Worm (Caenorhabditis elegans) whole organism, L4 larva: ENCODE measurements around the gene skpo-3.

Experiments used
- F10B5.3 ChIP-seq: sonication (generic microtip); optimal IDR thresholded peaks from 2 replicates; lab custom pipeline; 2016; ENCODE audit warnings: mild to moderate bottlenecking, missing genetic modification characterization, missing compliant biosample characterization
- F37D6.2 ChIP-seq: sonication (generic microtip); optimal IDR thresholded peaks from 2 replicates; lab custom pipeline; 2016; ENCODE audit warnings: mild to moderate bottlenecking, missing genetic modification characterization, missing compliant biosample characterization
- R02D3.7 ChIP-seq: fragments of 150-350 bp; sonication (generic microtip); optimal IDR thresholded peaks from 3 replicates; lab custom pipeline; 2014; ENCODE audit warnings: missing biosample characterization, missing genetic modification characterization
- Y48G9A.11 ChIP-seq: fragments of 200-800 bp; sonication (Bioruptor generic); IDR thresholded peaks from 2 replicates; pipeline ENCODE4 v1.3.6; 2022; ENCODE audit warnings: missing genetic modification reagents, missing genetic modification characterization, missing compliant biosample characterization
- Y5F2A.4 ChIP-seq: fragments of 200-800 bp; sonication (Bioruptor generic); optimal IDR thresholded peaks from 2 replicates; lab custom pipeline; 2018; ENCODE audit warnings: mild to moderate bottlenecking, missing genetic modification characterization, missing compliant biosample characterization
- Y75B8A.6 ChIP-seq: fragments of 200-800 bp; sonication (Bioruptor generic); IDR thresholded peaks from 2 replicates; pipeline ENCODE4 v1.3.6; 2022; ENCODE audit warnings: missing genetic modification reagents, missing genetic modification characterization, missing compliant biosample characterization
- ZK337.2 ChIP-seq: fragments of 200-800 bp; sonication (Bioruptor generic); IDR thresholded peaks from 2 replicates; pipeline ENCODE4 v1.3.6; 2022; ENCODE audit warnings: missing genetic modification reagents, missing genetic modification characterization, missing compliant biosample characterization
- aha-1 ChIP-seq: fragments of 150-350 bp; peaks from one replicate; lab custom pipeline; 2014; ENCODE audit warnings: missing biosample characterization, missing genetic modification characterization
- aly-2 ChIP-seq: sonication (generic microtip); optimal IDR thresholded peaks from 2 replicates; lab custom pipeline; 2018; ENCODE audit warnings: missing biosample characterization, missing genetic modification characterization
- arid-1 ChIP-seq: fragments of 200-800 bp; sonication (Bioruptor generic); conservative IDR thresholded peaks from 2 replicates; pipeline ENCODE4 v1.3.6; 2022; ENCODE audit warnings: missing genetic modification reagents, missing genetic modification characterization, missing compliant biosample characterization
- ceh-44 ChIP-seq: fragments of 200-800 bp; sonication (Bioruptor generic); IDR thresholded peaks from 2 replicates; pipeline ENCODE4 v1.3.6; 2022; ENCODE audit warnings: missing genetic modification reagents, missing genetic modification characterization, missing compliant biosample characterization
- ceh-62 ChIP-seq: sonication (generic microtip); optimal IDR thresholded peaks from 2 replicates; lab custom pipeline; 2017; ENCODE audit warnings: missing biosample characterization, missing genetic modification characterization
- cey-2 ChIP-seq: sonication (generic microtip); optimal IDR thresholded peaks from 3 replicates; lab custom pipeline; 2017; ENCODE audit warnings: missing genetic modification characterization, mild to moderate bottlenecking, missing compliant biosample characterization, antibody characterized with exemption, borderline replicate concordance; ENCODE audit not compliant: insufficient read depth
- daf-12 ChIP-seq: fragments of 150-350 bp; optimal IDR thresholded peaks from 2 replicates; lab custom pipeline; 2014; ENCODE audit warnings: missing biosample characterization, missing genetic modification reagents, missing genetic modification characterization
- daf-19 ChIP-seq: fragments of 200-800 bp; sonication (Bioruptor generic); conservative IDR thresholded peaks from 2 replicates; pipeline ENCODE4 v1.3.6; 2022; ENCODE audit warnings: missing genetic modification characterization, missing compliant biosample characterization
- daf-8 ChIP-seq: fragments of 200-800 bp; sonication (Bioruptor generic); IDR thresholded peaks from 2 replicates; pipeline ENCODE4 v1.3.6; 2022; ENCODE audit warnings: missing genetic modification characterization, missing compliant biosample characterization
- dmd-6 ChIP-seq: fragments of 200-800 bp; sonication (Bioruptor generic); IDR thresholded peaks from 2 replicates; pipeline ENCODE4 v1.3.6; 2022; ENCODE audit warnings: missing genetic modification reagents, missing genetic modification characterization, missing compliant biosample characterization
- dmd-8 ChIP-seq: fragments of 200-800 bp; sonication (Bioruptor generic); IDR thresholded peaks from 2 replicates; pipeline ENCODE4 v1.3.6; 2022; ENCODE audit warnings: missing genetic modification characterization, missing compliant biosample characterization
- duxl-1 ChIP-seq: sonication (generic microtip); optimal IDR thresholded peaks from 2 replicates; lab custom pipeline; 2016; ENCODE audit warnings: mild to moderate bottlenecking, missing genetic modification characterization, moderate library complexity, missing compliant biosample characterization; ENCODE audit not compliant: poor library complexity
- dve-1 ChIP-seq: sonication (generic microtip); optimal IDR thresholded peaks from 2 replicates; lab custom pipeline; 2017; ENCODE audit warnings: antibody characterized with exemption, mild to moderate bottlenecking, missing genetic modification characterization, missing compliant biosample characterization; ENCODE audit not compliant: insufficient read depth
- egl-43 ChIP-seq: fragments of 200-800 bp; sonication (Bioruptor generic); IDR thresholded peaks from 2 replicates; pipeline ENCODE4 v1.3.6; 2022; ENCODE audit warnings: missing genetic modification reagents, missing genetic modification characterization, missing compliant biosample characterization
- fkh-10 ChIP-seq: fragments of 150-350 bp; optimal IDR thresholded peaks from 2 replicates; lab custom pipeline; 2014; ENCODE audit warnings: missing biosample characterization, missing genetic modification reagents, missing genetic modification characterization
- fos-1 ChIP-seq: fragments of 150-350 bp; optimal IDR thresholded peaks from 2 replicates; lab custom pipeline; 2014; ENCODE audit warnings: missing biosample characterization, missing genetic modification characterization
- hif-1 ChIP-seq, 2 experiments: sonication (generic microtip); optimal IDR thresholded peaks; 2 replicates each; lab custom pipeline; 2016 to 2017; ENCODE audit warnings: missing compliant biosample characterization in 2 of 2, missing genetic modification characterization in 2 of 2, missing genetic modification reagents in 2 of 2, missing genotype in 2 of 2, mild to moderate bottlenecking in 1 of 2
- hlh-11 ChIP-seq: fragments of 200-800 bp; sonication (Bioruptor generic); optimal IDR thresholded peaks from 2 replicates; lab custom pipeline; 2018; ENCODE audit warnings: mild to moderate bottlenecking, missing genetic modification characterization, missing compliant biosample characterization
- jun-1 ChIP-seq: fragments of 150-350 bp; optimal IDR thresholded peaks from 2 replicates; lab custom pipeline; 2014; ENCODE audit warnings: missing biosample characterization, missing genetic modification reagents, missing genetic modification characterization
- lim-7 ChIP-seq: fragments of 200-800 bp; sonication (Bioruptor generic); IDR thresholded peaks from 2 replicates; pipeline ENCODE4 v1.3.6; 2022; ENCODE audit warnings: missing genetic modification characterization, missing compliant biosample characterization
- lin-1 ChIP-seq: fragments of 200-800 bp; sonication (Bioruptor generic); IDR thresholded peaks from 2 replicates; pipeline ENCODE4 v1.3.6; 2022; ENCODE audit warnings: missing genetic modification reagents, missing genetic modification characterization, missing compliant biosample characterization
- lin-15B ChIP-seq: fragments of 150-350 bp; sonication (generic microtip); optimal IDR thresholded peaks from 3 replicates; lab custom pipeline; 2014; ENCODE audit warnings: missing biosample characterization, missing genetic modification characterization
- lin-38 ChIP-seq: fragments of 200-800 bp; sonication (Bioruptor generic); IDR thresholded peaks from 2 replicates; pipeline ENCODE4 v1.3.6; 2022; ENCODE audit warnings: missing genetic modification reagents, missing genetic modification characterization, missing compliant biosample characterization
- lsy-2 ChIP-seq, 2 experiments: fragments of 150-350 bp in 1 of 2; sonication (generic microtip) in 1 of 2; optimal IDR thresholded peaks; 2 replicates each; lab custom pipeline; 2014 to 2017; ENCODE audit warnings: missing biosample characterization in 2 of 2, missing genetic modification characterization in 2 of 2
- madf-9 ChIP-seq: fragments of 200-800 bp; sonication (Bioruptor generic); conservative IDR thresholded peaks from 2 replicates; pipeline ENCODE4 v1.3.6; 2022; ENCODE audit warnings: missing genetic modification reagents, missing genetic modification characterization, missing compliant biosample characterization
- mep-1 ChIP-seq: fragments of 150-350 bp; sonication (generic microtip); optimal IDR thresholded peaks from 3 replicates; lab custom pipeline; 2014; ENCODE audit warnings: missing biosample characterization, missing genetic modification characterization
- mxl-3 ChIP-seq: fragments of 200-800 bp; sonication (Bioruptor generic); optimal IDR thresholded peaks from 2 replicates; lab custom pipeline; 2018; ENCODE audit warnings: mild to moderate bottlenecking, missing genetic modification characterization, missing compliant biosample characterization
- nhr-10 ChIP-seq: fragments of 150-350 bp; optimal IDR thresholded peaks from 2 replicates; lab custom pipeline; 2014; ENCODE audit warnings: missing biosample characterization, missing genetic modification characterization
- nhr-102 ChIP-seq: sonication (generic microtip); optimal IDR thresholded peaks from 2 replicates; lab custom pipeline; 2016; ENCODE audit warnings: mild to moderate bottlenecking, missing genetic modification characterization, moderate library complexity, missing compliant biosample characterization
- nhr-111 ChIP-seq: fragments of 200-800 bp; sonication (Bioruptor generic); optimal IDR thresholded peaks from 2 replicates; lab custom pipeline; 2018; ENCODE audit warnings: mild to moderate bottlenecking, missing genetic modification characterization, missing compliant biosample characterization
- nhr-42 ChIP-seq: fragments of 200-800 bp; sonication (Bioruptor generic); IDR thresholded peaks from 2 replicates; pipeline ENCODE4 v1.3.6; 2022; ENCODE audit warnings: missing genetic modification characterization, missing compliant biosample characterization
- nhr-48 ChIP-seq: sonication (generic microtip); optimal IDR thresholded peaks from 2 replicates; lab custom pipeline; 2016; ENCODE audit warnings: mild to moderate bottlenecking, missing genetic modification characterization, missing compliant biosample characterization
- nhr-6 ChIP-seq: fragments of 150-350 bp; optimal IDR thresholded peaks from 2 replicates; lab custom pipeline; 2014; ENCODE audit warnings: missing biosample characterization, missing genetic modification characterization
- nhr-77 ChIP-seq: fragments of 150-350 bp; optimal IDR thresholded peaks from 2 replicates; lab custom pipeline; 2014; ENCODE audit warnings: missing biosample characterization, missing genetic modification characterization
- pqm-1 ChIP-seq: sonication (generic microtip); optimal IDR thresholded peaks from 2 replicates; lab custom pipeline; 2017; ENCODE audit warnings: missing biosample characterization, missing genetic modification characterization
- saeg-2 ChIP-seq: fragments of 200-800 bp; sonication (Bioruptor generic); IDR thresholded peaks from 2 replicates; pipeline ENCODE4 v1.3.6; 2022; ENCODE audit warnings: missing genetic modification reagents, missing genetic modification characterization, missing compliant biosample characterization
- sdz-12 ChIP-seq: fragments of 200-800 bp; sonication (Bioruptor generic); optimal IDR thresholded peaks from 2 replicates; lab custom pipeline; 2018; ENCODE audit warnings: mild to moderate bottlenecking, missing genetic modification characterization, missing compliant biosample characterization
- set-16 ChIP-seq: fragments of 200-800 bp; sonication (Bioruptor generic); IDR thresholded peaks from 2 replicates; pipeline ENCODE4 v1.3.6; 2022; ENCODE audit warnings: missing genetic modification reagents, missing genetic modification characterization, missing compliant biosample characterization
- snpc-1.2 ChIP-seq: fragments of 200-800 bp; sonication (Bioruptor generic); IDR thresholded peaks from 2 replicates; pipeline ENCODE4 v1.3.6; 2022; ENCODE audit warnings: missing genetic modification reagents, missing genetic modification characterization, missing compliant biosample characterization
- spr-1 ChIP-seq: sonication (generic microtip); optimal IDR thresholded peaks from 2 replicates; lab custom pipeline; 2016; ENCODE audit warnings: mild to moderate bottlenecking, missing genetic modification characterization, missing compliant biosample characterization
- unc-130 ChIP-seq: sonication (generic microtip); optimal IDR thresholded peaks from 2 replicates; lab custom pipeline; 2016; ENCODE audit warnings: missing genetic modification reagents, missing genetic modification characterization, missing compliant biosample characterization
- unc-39 ChIP-seq: sonication (generic microtip); optimal IDR thresholded peaks from 2 replicates; lab custom pipeline; 2017; ENCODE audit warnings: missing biosample characterization, missing genetic modification characterization
- zfp-2 ChIP-seq: sonication (generic microtip); optimal IDR thresholded peaks from 2 replicates; lab custom pipeline; 2016; ENCODE audit warnings: mild to moderate bottlenecking, missing genetic modification characterization, missing compliant biosample characterization
- zfp-3 ChIP-seq: fragments of 200-800 bp; sonication (Bioruptor generic); conservative IDR thresholded peaks from 2 replicates; pipeline ENCODE4 v1.3.6; 2022; ENCODE audit warnings: missing genetic modification reagents, missing genetic modification characterization, missing compliant biosample characterization
- zip-11 ChIP-seq: fragments of 200-800 bp; sonication (Bioruptor generic); IDR thresholded peaks from 2 replicates; pipeline ENCODE4 v1.3.6; 2022; ENCODE audit warnings: missing genetic modification characterization, missing compliant biosample characterization

The skpo-3 gene

DNA sequence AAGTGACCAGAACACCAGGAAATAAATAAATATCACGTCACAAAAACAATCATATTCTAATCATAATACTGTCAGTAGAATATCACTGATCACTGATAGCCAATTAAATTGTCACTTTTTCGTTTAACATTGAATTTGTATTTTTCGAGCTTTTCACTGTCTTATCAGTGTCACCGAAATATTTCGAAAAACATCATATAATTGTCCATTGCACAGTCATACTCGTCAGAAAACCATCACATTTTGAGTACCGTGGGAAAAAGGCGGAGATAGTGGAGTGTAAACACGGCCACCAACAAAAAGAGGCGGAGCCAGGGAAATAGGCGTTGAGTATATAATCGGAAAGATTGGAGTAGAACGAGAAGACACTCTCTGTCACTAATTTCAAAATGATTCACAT, 31.6 kb downstream of the skpo-3 start (continued):
- no peak for TF ChIP-seq egl-43
- TF ChIP-seq pqm-1 (tag; lab: Kevin White, UChicago), result peak; percentile 9
- TF ChIP-seq aha-1 (tag; lab: Kevin White, UChicago), result no peak
- no peak for TF ChIP-seq nhr-42
- TF ChIP-seq daf-12 (tag; lab: Kevin White, UChicago), result no peak
- no peak for TF ChIP-seq jun-1 (tag; lab: Kevin White, UChicago)
- TF ChIP-seq ZK337.2 (GFP tag; lab: Robert Waterston, UW), result no peak
- no peak for TF ChIP-seq sdz-12 (GFP tag; lab: Kevin White, UChicago)
- peak; percentile 84 for TF ChIP-seq nhr-102 (tag; lab: Kevin White, UChicago)
- no peak for TF ChIP-seq daf-8
- TF ChIP-seq lin-1 (GFP tag; lab: Robert Waterston, UW), result no peak
- TF ChIP-seq saeg-2 (GFP tag; lab: Robert Waterston, UW), result no peak
- no peak for TF ChIP-seq mep-1 (tag; lab: Kevin White, UChicago)
- TF ChIP-seq cey-2, result no peak
- TF ChIP-seq zfp-2 (tag; lab: Kevin White, UChicago), result no peak
- no peak for TF ChIP-seq nhr-6 (tag; lab: Kevin White, UChicago)
- no peak for TF ChIP-seq aly-2 (tag; lab: Kevin White, UChicago)
- TF ChIP-seq set-16 (GFP tag; lab: Robert Waterston, UW), result no peak
- TF ChIP-seq nhr-77, result no peak
- peak; percentile 78 for TF ChIP-seq dve-1 (tag; lab: Kevin White, UChicago)
- no peak for TF ChIP-seq F10B5.3
- TF ChIP-seq mxl-3, result peak; percentile 14
- no peak for TF ChIP-seq lin-15B (tag; lab: Kevin White, UChicago)
- TF ChIP-seq unc-130, result no peak
- TF ChIP-seq madf-9, result no peak
- TF ChIP-seq dmd-6, result peak; percentile 81
- no peak for TF ChIP-seq fkh-10
- no peak for TF ChIP-seq duxl-1 (tag; lab: Kevin White, UChicago)
- no peak for TF ChIP-seq snpc-1.2 (GFP tag; lab: Robert Waterston, UW)
- no peak for TF ChIP-seq Y48G9A.11 (GFP tag; lab: Robert Waterston, UW)
- no peak for TF ChIP-seq zip-11 (GFP tag; lab: Robert Waterston, UW)
- TF ChIP-seq F37D6.2, result no peak
- TF ChIP-seq daf-19 (GFP tag; lab: Robert Waterston, UW), result no peak
- TF ChIP-seq unc-39, result no peak
- peak in 1 of 2 experiments; percentile 11 for TF ChIP-seq lsy-2 (tag; optimal IDR thresholded peaks at IDR 0.05; lab: Kevin White, UChicago)
- TF ChIP-seq dmd-8 (GFP tag; lab: Robert Waterston, UW), result no peak
- TF ChIP-seq ceh-44 (GFP tag; lab: Robert Waterston, UW), result no peak
- TF ChIP-seq Y5F2A.4 (GFP tag; lab: Kevin White, UChicago), result no peak
- peak; percentile 83 for TF ChIP-seq nhr-48 (tag; lab: Kevin White, UChicago)
- TF ChIP-seq lin-38 (GFP tag; lab: Robert Waterston, UW), result no peak
- TF ChIP-seq zfp-3 (GFP tag; lab: Robert Waterston, UW), result no peak
- peak; percentile 80 for TF ChIP-seq hlh-11 (tag; lab: Kevin White, UChicago)
- no peak for TF ChIP-seq spr-1
- no peak for TF ChIP-seq arid-1 (GFP tag; lab: Robert Waterston, UW)
- no peak for TF ChIP-seq hif-1 (tag; optimal IDR thresholded peaks at IDR 0.05; lab: Kevin White, UChicago)
- no peak for TF ChIP-seq nhr-10
- no peak for TF ChIP-seq nhr-111 (GFP tag; lab: Kevin White, UChicago)
- TF ChIP-seq ceh-62 (tag; lab: Kevin White, UChicago), result no peak
- no peak for TF ChIP-seq lim-7 (GFP tag; lab: Robert Waterston, UW)
- no peak for TF ChIP-seq R02D3.7 (tag; lab: Kevin White, UChicago)
- no peak for TF ChIP-seq fos-1 (tag; lab: Kevin White, UChicago)
- TF ChIP-seq Y75B8A.6 (GFP tag; lab: Robert Waterston, UW), result no peak
